Fruit fly (Drosophila melanogaster) whole organism: ENCODE data around the gene CG12075.

Experiments used
- CG8478 ChIP-seq: fragments of >200 bp; optimal IDR thresholded peaks from 2 replicates; lab custom pipeline; 2018; ENCODE audit warnings: inconsistent platforms
- Dll ChIP-seq: fragments of >200 bp; optimal IDR thresholded peaks from 2 replicates; lab custom pipeline; 2017
- EcR ChIP-seq, 2 experiments: fragments of >200 bp; optimal IDR thresholded peaks; 2 replicates each; lab custom pipeline; 2017; ENCODE audit warnings: missing biosample characterization in 2 of 2, missing genetic modification characterization in 2 of 2, missing genetic modification reagents in 2 of 2
- pan ChIP-seq: fragments of >200 bp; optimal IDR thresholded peaks from 2 replicates; lab custom pipeline; 2017
- psq ChIP-seq: fragments of >200 bp; optimal IDR thresholded peaks from 2 replicates; lab custom pipeline; 2017
- usp ChIP-seq: fragments of >200 bp; optimal IDR thresholded peaks from 2 replicates; lab custom pipeline; 2017; ENCODE audit warnings: missing biosample characterization, missing genetic modification characterization, mixed read lengths

Gene CG12075

DNA sequence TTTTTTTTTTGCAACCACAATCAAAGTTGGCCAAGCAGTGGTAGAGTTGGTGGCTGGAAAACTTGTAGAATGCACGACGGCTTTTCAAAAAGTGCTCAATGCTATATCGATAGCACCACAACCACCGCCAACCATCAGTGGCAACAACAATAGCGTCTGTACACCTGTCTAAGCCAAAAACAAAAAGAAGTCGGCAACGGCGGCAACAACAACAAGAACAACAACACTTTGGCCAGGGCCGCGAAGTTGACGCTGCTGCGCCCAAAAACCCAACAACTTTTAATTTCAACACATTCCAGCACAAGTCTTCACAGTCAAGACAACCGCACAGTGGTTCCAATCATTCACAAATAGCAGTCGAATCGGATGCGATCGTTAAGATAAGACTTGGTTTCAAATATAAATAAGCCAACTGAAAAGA, 25.0 kb downstream of the CG12075 start:
- TF ChIP-seq CG8478 (lab: Kevin White, UChicago) (no peak), psq (no peak), EcR (GFP tag; optimal IDR thresholded peaks at IDR 0.05; lab: Kevin White, UChicago) (no peak), pan (no peak), usp (no peak), Dll (lab: Kevin White, UChicago) (no peak)

dm6 chrX:8863554-8864498, 25.7 kb downstream of the CG12075 start:
- TF ChIP-seq EcR (GFP tag; optimal IDR thresholded peaks at IDR 0.05; lab: Kevin White, UChicago): no peak
- TF ChIP-seq CG8478 (lab: Kevin White, UChicago): no peak
- no peak for TF ChIP-seq Dll (lab: Kevin White, UChicago)
- TF ChIP-seq psq: no peak
- TF ChIP-seq usp: no peak
- TF ChIP-seq pan: no peak

DNA sequence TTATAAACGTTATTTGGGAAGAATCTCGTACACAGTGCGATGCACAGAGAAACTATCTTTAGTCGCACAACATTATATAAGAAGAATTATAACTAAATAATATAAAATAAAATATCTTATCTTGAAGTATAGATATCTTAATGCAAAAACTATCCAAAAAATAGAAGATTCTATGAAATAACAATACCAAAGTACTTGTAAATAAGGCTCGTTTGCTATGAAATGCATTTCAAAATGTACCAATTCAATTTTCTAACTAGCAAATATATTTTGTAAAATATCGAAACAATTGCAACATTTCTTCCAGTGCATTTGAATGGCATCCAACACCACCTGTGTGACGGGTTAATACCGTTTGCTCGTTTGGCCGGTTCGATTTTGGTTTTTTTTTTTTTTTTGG, 28.1 kb downstream of the CG12075 start:
- TF ChIP-seq CG8478 (lab: Kevin White, UChicago) (no peak), usp (no peak), EcR (GFP tag; optimal IDR thresholded peaks at IDR 0.05; lab: Kevin White, UChicago) (no peak), Dll (lab: Kevin White, UChicago) (no peak), psq (no peak), pan (no peak)

DNA sequence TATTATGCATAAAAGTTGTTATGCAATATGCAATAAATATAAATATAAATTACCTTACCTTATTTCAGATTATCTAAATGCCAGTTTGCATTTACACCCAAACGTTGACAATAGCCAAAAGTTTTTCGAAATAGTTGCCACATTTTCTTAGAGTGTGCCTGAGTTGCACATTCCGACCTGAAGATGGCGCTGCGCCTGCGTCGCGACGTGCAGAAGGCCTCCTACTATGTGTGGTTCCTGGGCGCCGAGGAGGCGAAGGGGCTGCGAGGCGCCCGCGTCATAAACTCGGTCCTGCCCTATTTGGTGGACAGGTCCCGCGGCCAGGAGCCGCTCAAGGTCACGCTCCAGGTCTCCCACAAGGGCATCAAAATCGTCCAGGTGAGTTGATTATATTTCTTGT, 29.4 kb downstream of the CG12075 start:
- TF ChIP-seq psq (no peak), Dll (lab: Kevin White, UChicago) (no peak), CG8478 (lab: Kevin White, UChicago) (no peak), pan (no peak), EcR (GFP tag; optimal IDR thresholded peaks at IDR 0.05; lab: Kevin White, UChicago) (no peak), usp (no peak)

dm6 chrX:8878967-8879554, 40.9 kb downstream of the CG12075 start:
- TF ChIP-seq pan (no peak), usp (no peak), EcR (GFP tag; optimal IDR thresholded peaks at IDR 0.05; lab: Kevin White, UChicago) (no peak), Dll (lab: Kevin White, UChicago) (no peak), CG8478 (lab: Kevin White, UChicago) (no peak), psq (no peak)

DNA sequence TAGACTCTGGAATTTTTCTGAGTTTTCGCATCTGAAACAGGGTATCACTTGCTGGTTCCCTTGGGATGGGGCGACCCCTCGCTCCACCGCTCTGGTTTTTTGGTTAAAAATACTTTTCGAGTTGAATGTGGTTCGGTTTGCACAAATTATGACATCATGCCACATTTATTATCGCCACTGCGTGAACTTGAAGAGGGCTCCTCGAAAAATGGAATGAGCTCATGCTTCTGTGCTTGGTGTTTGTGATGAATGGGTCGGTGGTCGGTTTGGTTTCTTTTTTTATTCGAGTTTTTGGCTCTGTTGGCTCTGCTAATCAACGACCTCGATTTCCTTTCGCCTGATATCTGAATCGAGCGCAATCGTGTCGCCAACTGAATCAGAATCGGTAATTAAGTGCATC, 43.6 kb downstream of the CG12075 start:
- no peak for TF ChIP-seq CG8478 (lab: Kevin White, UChicago)
- no peak for TF ChIP-seq usp
- no peak for TF ChIP-seq EcR (GFP tag; optimal IDR thresholded peaks at IDR 0.05; lab: Kevin White, UChicago)
- no peak for TF ChIP-seq psq
- TF ChIP-seq Dll (lab: Kevin White, UChicago): no peak
- no peak for TF ChIP-seq pan

dm6 chrX:8883388-8883787, 45.3 kb downstream of the CG12075 start:
- no peak for TF ChIP-seq psq
- TF ChIP-seq EcR (GFP tag; optimal IDR thresholded peaks at IDR 0.05; lab: Kevin White, UChicago): no peak
- no peak for TF ChIP-seq usp
- TF ChIP-seq pan: no peak
- no peak for TF ChIP-seq Dll (lab: Kevin White, UChicago)
- TF ChIP-seq CG8478 (lab: Kevin White, UChicago): no peak

DNA sequence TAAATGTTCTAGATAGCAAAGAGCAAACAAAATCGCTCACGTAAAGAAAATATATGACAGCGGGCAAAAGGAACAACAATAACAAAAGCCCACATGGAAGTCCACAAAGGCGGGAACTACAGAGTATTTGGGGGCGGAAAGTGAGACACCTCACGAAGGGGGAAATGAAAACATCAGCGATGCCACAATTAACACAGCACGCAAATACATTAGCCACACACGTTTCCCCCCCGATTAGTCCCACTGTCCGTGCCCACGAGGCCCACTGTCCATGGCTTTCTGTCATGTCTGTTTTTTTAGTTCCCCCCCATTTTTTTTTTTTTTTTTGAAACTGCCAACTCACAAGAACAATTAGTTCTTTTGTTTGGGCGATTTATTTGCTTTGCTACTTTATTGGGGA, 45.8 kb downstream of the CG12075 start:
- TF ChIP-seq EcR (GFP tag; optimal IDR thresholded peaks at IDR 0.05; lab: Kevin White, UChicago) (no peak), Dll (lab: Kevin White, UChicago) (no peak), psq (no peak), CG8478 (lab: Kevin White, UChicago) (no peak), pan (no peak), usp (no peak)

DNA sequence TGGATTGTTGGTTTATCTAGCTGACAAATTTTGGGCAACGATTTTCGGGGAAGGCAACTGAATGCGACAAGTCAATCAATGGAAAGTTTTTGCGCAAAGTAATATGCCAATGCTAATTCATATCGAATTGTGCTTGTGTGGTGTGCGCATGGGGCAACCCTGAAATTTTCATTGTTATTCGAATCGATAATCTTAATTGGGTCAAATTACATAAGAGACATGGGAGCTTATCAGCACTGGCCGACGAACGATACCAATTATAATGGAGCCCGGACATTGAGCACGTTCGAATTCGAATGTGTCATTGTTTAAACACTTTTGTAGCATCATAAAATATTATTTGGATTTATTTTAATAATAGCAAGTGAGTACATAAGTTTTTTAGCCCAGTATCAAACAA, 46.6 kb downstream of the CG12075 start:
- TF ChIP-seq CG8478 (lab: Kevin White, UChicago) (no peak), Dll (lab: Kevin White, UChicago) (no peak), pan (no peak), EcR (GFP tag; optimal IDR thresholded peaks at IDR 0.05; lab: Kevin White, UChicago) (no peak), psq (no peak), usp (no peak)

DNA sequence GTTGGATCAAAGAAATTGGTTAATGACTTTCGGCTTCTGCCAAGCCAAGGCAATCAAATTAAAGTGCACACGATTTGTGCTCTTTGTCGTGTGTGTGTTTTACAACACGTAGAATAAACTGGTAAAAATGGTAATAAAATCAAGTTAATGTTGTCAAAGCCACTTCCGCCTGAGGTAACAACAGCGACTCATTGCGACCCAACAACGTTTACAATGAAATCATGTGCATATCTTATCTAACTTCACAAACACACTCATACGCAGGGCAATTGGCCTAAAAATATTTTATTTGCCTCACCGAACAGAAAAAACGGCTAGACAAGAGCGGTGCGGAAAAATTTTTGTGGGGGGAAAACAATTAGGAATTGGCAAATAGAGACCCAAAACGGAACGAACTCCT, 47.1 kb downstream of the CG12075 start:
- TF ChIP-seq psq: no peak
- no peak for TF ChIP-seq EcR (GFP tag; optimal IDR thresholded peaks at IDR 0.05; lab: Kevin White, UChicago)
- no peak for TF ChIP-seq CG8478 (lab: Kevin White, UChicago)
- no peak for TF ChIP-seq pan
- no peak for TF ChIP-seq usp
- TF ChIP-seq Dll (lab: Kevin White, UChicago): no peak

- TF ChIP-seq EcR (GFP tag; optimal IDR thresholded peaks at IDR 0.05; lab: Kevin White, UChicago): no peak
- no peak for TF ChIP-seq Dll (lab: Kevin White, UChicago)
- no peak for TF ChIP-seq CG8478 (lab: Kevin White, UChicago)
These were observed 49.3 kb downstream of the CG12075 start for dm6 chrX:8887410-8887809.

DNA sequence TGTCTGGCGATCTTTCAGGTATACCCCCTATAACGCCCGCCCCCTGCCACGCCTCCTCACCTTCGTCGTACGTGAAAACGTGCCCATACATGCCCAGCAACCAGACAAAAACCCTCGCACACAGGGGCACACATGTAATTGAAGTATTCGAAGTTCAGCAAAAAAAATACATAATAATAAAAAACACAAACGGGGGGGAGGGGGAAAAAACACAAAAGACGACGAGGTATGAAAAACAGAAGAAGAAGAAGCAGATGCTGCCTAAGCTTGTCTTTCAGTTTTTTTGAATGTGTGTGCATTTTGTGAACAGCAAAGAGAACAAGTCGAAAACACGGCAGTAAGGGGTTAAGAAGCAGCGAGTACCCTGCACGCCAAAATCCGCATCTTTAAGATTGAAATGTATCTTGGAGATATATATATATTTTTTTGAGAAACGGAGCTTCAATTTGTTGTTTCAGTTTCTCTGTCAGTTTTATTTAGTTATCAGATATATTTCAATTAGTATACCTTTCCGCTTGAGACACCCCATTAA, 50.8 kb downstream of the CG12075 start:
- TF ChIP-seq usp (no peak), pan (peak; percentile 78)

dm6 chrX:8890974-8891373, 52.9 kb downstream of the CG12075 start:
- no peak for TF ChIP-seq psq
- TF ChIP-seq Dll (lab: Kevin White, UChicago): no peak
- no peak for TF ChIP-seq CG8478 (lab: Kevin White, UChicago)
- TF ChIP-seq EcR (GFP tag; optimal IDR thresholded peaks at IDR 0.05; lab: Kevin White, UChicago): no peak
- no peak for TF ChIP-seq pan
- TF ChIP-seq usp: no peak
